Fruit fly (Drosophila melanogaster): ENCODE data around the gene RPA2.

RPA2 gene

dm6 chr2L:20881353-20882079, 44.4 kb downstream of the RPA2 start:
- TF ChIP-seq CG16779 (GFP tag; IDR thresholded peaks at IDR 0.05) (peak; percentile 61; the same call in 1 of the 2 replicates), CG7556 (GFP tag; optimal IDR thresholded peaks at IDR 0.05) (peak; percentile 60), CG9797 (GFP tag; optimal IDR thresholded peaks at IDR 0.05) (no peak), Xrp1 (GFP tag; IDR thresholded peaks at IDR 0.05) (peak; percentile 37; the same call in 1 of the 2 replicates), CG1832 (GFP tag; optimal IDR thresholded peaks at IDR 0.05) (no peak), CG6254 (GFP tag; optimal IDR thresholded peaks at IDR 0.05) (no peak), HLH54F (GFP tag; optimal IDR thresholded peaks at IDR 0.05) (peak; percentile 59), CG16815 (GFP tag; optimal IDR thresholded peaks at IDR 0.05) (peak; percentile 25), hkb (optimal IDR thresholded peaks at IDR 0.05) (no peak), hkb (GFP tag; IDR thresholded peaks at IDR 0.05) (peak; percentile 37; the same call in 1 of the 2 replicates), chif (GFP tag; optimal IDR thresholded peaks at IDR 0.05) (no peak), CG12155 (GFP tag; optimal IDR thresholded peaks at IDR 0.05) (peak; percentile 48), CG17186 (GFP tag; optimal IDR thresholded peaks at IDR 0.05) (no peak), Dad (GFP tag; optimal IDR thresholded peaks at IDR 0.05) (peak; percentile 17), CG5953 (GFP tag; IDR thresholded peaks at IDR 0.05) (0 out of 2 replicates have a peak, but pooled peaks have one; percentile 27), B-H2 (GFP tag; optimal IDR thresholded peaks at IDR 0.05) (no peak), CG2129 (GFP tag; IDR thresholded peaks at IDR 0.05; ENCODE audit: partially characterized antibody) (no peak), CG18011 (GFP tag; optimal IDR thresholded peaks at IDR 0.05) (no peak), Ets97D (GFP tag; optimal IDR thresholded peaks at IDR 0.05) (no peak), CG6813 (GFP tag; optimal IDR thresholded peaks at IDR 0.05) (peak; percentile 23), jigr1 (GFP tag; IDR thresholded peaks at IDR 0.05) (no peak), HmgD (GFP tag; optimal IDR thresholded peaks at IDR 0.05) (no peak), Sox102F (GFP tag; optimal IDR thresholded peaks at IDR 0.05) (peak; percentile 56), BtbVII (GFP tag; optimal IDR thresholded peaks at IDR 0.05) (no peak), D19A (tag; optimal IDR thresholded peaks at IDR 0.05) (no peak), grn (GFP tag; optimal IDR thresholded peaks at IDR 0.05) (no peak), CG1529 (GFP tag; optimal IDR thresholded peaks at IDR 0.05) (no peak), CHES-1-like (GFP tag; optimal IDR thresholded peaks at IDR 0.05) (peak; percentile 9), eve (GFP tag; optimal IDR thresholded peaks at IDR 0.05) (peak in 1 of 2 experiments; percentile 53), CG4424 (GFP tag; optimal IDR thresholded peaks at IDR 0.05) (peak; percentile 37), CG4617 (GFP tag; optimal IDR thresholded peaks at IDR 0.05; ENCODE audit: borderline replicate concordance) (no peak), CG34376 (GFP tag; optimal IDR thresholded peaks at IDR 0.05) (no peak), CG17829 (tag; optimal IDR thresholded peaks at IDR 0.05) (no peak), tll (GFP tag; optimal IDR thresholded peaks at IDR 0.05) (no peak), seq (GFP tag; IDR thresholded peaks at IDR 0.05) (0 out of 2 replicates have a peak, but pooled peaks have one; percentile 32), CG18262 (tag; optimal IDR thresholded peaks at IDR 0.05) (peak; percentile 13), Ravus (GFP tag; IDR thresholded peaks at IDR 0.05) (peak; percentile 35), CG3726 (GFP tag; IDR thresholded peaks at IDR 0.05) (no peak), CG12391 (tag; optimal IDR thresholded peaks at IDR 0.05) (no peak), lbe (GFP tag; optimal IDR thresholded peaks at IDR 0.05) (peak; percentile 29), CG34422 (GFP tag; IDR thresholded peaks at IDR 0.05) (no peak), CG2202 (tag; optimal IDR thresholded peaks at IDR 0.05) (no peak), CG11085 (GFP tag; IDR thresholded peaks at IDR 0.05) (peak; percentile 50; the same call in 1 of the 2 replicates), MTF-1 (GFP tag; optimal IDR thresholded peaks at IDR 0.05; ENCODE audit: borderline replicate concordance) (no peak), psq (GFP tag; optimal IDR thresholded peaks at IDR 0.05) (no peak), Dll (GFP tag; IDR thresholded peaks at IDR 0.05; ENCODE audit: partially characterized antibody) (no peak), CG4404 (GFP tag; IDR thresholded peaks at IDR 0.05) (0 out of 2 replicates have a peak, but pooled peaks have one; percentile 21), ase (GFP tag; IDR thresholded peaks at IDR 0.05) (0 out of 3 replicates have a peak, but pooled peaks have one; percentile 34), Hr39 (optimal IDR thresholded peaks at IDR 0.05) (no peak)
